Fruit fly (Drosophila melanogaster) whole organism, wandering third instar larva: Measurements from ENCODE around the gene 7B2.

Experiments
- Hr83 ChIP-seq: fragments of 200-300 bp; sonication (Bioruptor generic); optimal IDR thresholded peaks from 2 replicates; lab custom pipeline; 2016; ENCODE audit warnings: missing biosample characterization, mild to moderate bottlenecking, missing genetic modification characterization, moderate library complexity; ENCODE audit not compliant: poor library complexity, severe bottlenecking
- Mio ChIP-seq: sonication (Bioruptor generic); optimal IDR thresholded peaks from 2 replicates; lab custom pipeline; 2016; ENCODE audit warnings: missing biosample characterization, missing genetic modification characterization
- N ChIP-seq: fragments of >200 bp; optimal IDR thresholded peaks from 2 replicates; lab custom pipeline; 2018; ENCODE audit warnings: missing biosample characterization, missing external identifiers, missing genetic modification characterization
- OdsH ChIP-seq: fragments of 200-800 bp; sonication (Bioruptor generic); optimal IDR thresholded peaks from 2 replicates; lab custom pipeline; 2016; ENCODE audit warnings: missing biosample characterization, mild to moderate bottlenecking, missing genetic modification characterization
- Sp1 ChIP-seq: fragments of 200-800 bp; sonication (Bioruptor generic); optimal IDR thresholded peaks from 3 replicates; lab custom pipeline; 2019; ENCODE audit warnings: missing biosample characterization, mild to moderate bottlenecking, missing genetic modification characterization, moderate library complexity
- br ChIP-seq: fragments of 200-800 bp; sonication (Bioruptor generic); optimal IDR thresholded peaks from 2 replicates; lab custom pipeline; 2016; ENCODE audit warnings: missing biosample characterization, missing genetic modification characterization
- h ChIP-seq: fragments of 200-800 bp; sonication (Bioruptor generic); optimal IDR thresholded peaks from 3 replicates; lab custom pipeline; 2016; ENCODE audit warnings: missing biosample characterization, mild to moderate bottlenecking, missing genetic modification characterization
- pan ChIP-seq: fragments of >200 bp; optimal IDR thresholded peaks from 2 replicates; lab custom pipeline; 2017
- sv ChIP-seq: fragments of 200-800 bp; sonication (Bioruptor generic); optimal IDR thresholded peaks from 3 replicates; lab custom pipeline; 2016; ENCODE audit warnings: missing biosample characterization, missing genetic modification characterization

DNA sequence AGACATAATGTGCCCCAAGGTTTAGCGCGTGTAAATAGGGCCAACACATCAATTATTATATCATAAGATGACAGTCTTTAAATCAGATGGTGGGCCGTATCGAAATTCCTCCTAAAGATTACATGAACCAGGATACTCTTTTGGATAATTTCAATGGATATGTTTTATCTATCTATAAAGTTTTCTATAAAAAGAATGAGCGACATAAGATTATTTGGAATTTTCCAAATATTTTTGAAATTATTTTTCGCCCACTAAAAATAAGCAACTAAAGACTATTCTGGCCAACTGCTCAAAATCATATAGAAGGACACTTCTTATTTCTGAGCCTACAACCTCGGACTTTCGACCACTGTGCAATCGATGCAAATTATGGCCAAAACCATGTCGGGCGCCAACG, 46.2 kb upstream of the 7B2 start:
- no peak for TF ChIP-seq pan (lab: Kevin White, UChicago)
- TF ChIP-seq br (GFP tag; lab: Kevin White, UChicago), result peak; percentile 17
- TF ChIP-seq sv (GFP tag; lab: Kevin White, UChicago), result no peak
- no peak for TF ChIP-seq OdsH
- no peak for TF ChIP-seq Mio
- no peak for TF ChIP-seq Sp1 (GFP tag; lab: Kevin White, UChicago)
- no peak for TF ChIP-seq Hr83
- TF ChIP-seq h, result peak; percentile 5
- no peak for TF ChIP-seq N (GFP tag; lab: Kevin White, UChicago)
